Worm (Caenorhabditis elegans) whole organism, early embryonic: Measurements from ENCODE around the gene flor-1.
"Not testable (repeated sequence)": the region's sequence is repeated elsewhere in the genome, so short reads cannot be mapped to it uniquely, and the experiment has no call there.

Experiments
- ceh-13 ChIP-seq: fragments of 200-800 bp; sonication (Bioruptor generic); optimal IDR thresholded peaks from 2 replicates; lab custom pipeline; 2018; ENCODE audit warnings: mild to moderate bottlenecking, missing genetic modification characterization, missing compliant biosample characterization
- ceh-36 ChIP-seq: sonication (generic microtip); optimal IDR thresholded peaks from 2 replicates; lab custom pipeline; 2016; ENCODE audit warnings: missing genetic modification characterization, inconsistent platforms, missing compliant biosample characterization
- ets-7 ChIP-seq: sonication (generic microtip); optimal IDR thresholded peaks from 2 replicates; lab custom pipeline; 2016; ENCODE audit warnings: missing genotype, missing genetic modification characterization, missing compliant biosample characterization
- hmg-4 ChIP-seq: fragments of 200-800 bp; sonication (Bioruptor generic); optimal IDR thresholded peaks from 2 replicates; lab custom pipeline; 2018; ENCODE audit warnings: mild to moderate bottlenecking, missing genetic modification characterization, missing compliant biosample characterization
- hnd-1 ChIP-seq: sonication (generic microtip); optimal IDR thresholded peaks from 2 replicates; lab custom pipeline; 2016; ENCODE audit warnings: missing genetic modification characterization, missing compliant biosample characterization

- not testable (repeated sequence) for TF ChIP-seq ceh-36 (tag; lab: Kevin White, UChicago); hnd-1 (tag; lab: Kevin White, UChicago); ets-7 (tag; lab: Kevin White, UChicago); ceh-13 (GFP tag; lab: Kevin White, UChicago); hmg-4 (GFP tag; lab: Kevin White, UChicago)
Measured at ce11 chrV:15115968-15116367, 3.4 kb downstream of the flor-1 start, which contains the start of gene T01G5.8.
